Worm (Caenorhabditis elegans): Measurements from ENCODE around the gene oac-38.

DNA sequence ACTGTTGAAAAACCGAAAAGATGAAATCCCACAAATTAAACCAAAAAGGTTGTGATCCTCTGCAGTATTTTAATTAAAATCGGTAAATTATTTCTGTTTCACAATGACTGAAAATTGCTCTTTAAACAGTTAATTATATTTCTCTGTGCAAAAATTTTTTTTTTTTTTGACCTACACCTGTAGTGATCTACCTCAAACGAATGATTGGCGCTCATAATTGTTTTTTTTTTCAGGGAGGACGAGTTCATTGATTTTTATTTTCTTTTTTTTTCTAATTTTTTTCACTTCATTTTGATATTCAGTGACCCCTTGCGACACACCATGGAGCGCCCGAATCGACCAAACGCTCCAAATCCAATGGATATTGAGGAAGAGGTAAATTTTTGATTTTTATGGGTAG lies 43.0 kb upstream of the oac-38 start, which contains the start of gene F02H6.2:
- no peak for TF ChIP-seq snpc-4 (tag; optimal IDR thresholded peaks at IDR 0.05)
- TF ChIP-seq ama-1 (optimal IDR thresholded peaks at IDR 0.05), result no peak
- TF ChIP-seq ZK546.5 (tag; optimal IDR thresholded peaks at IDR 0.05), result no peak
- TF ChIP-seq elt-3 (tag; optimal IDR thresholded peaks at IDR 0.05), result no peak
- TF ChIP-seq nhr-77 (tag; optimal IDR thresholded peaks at IDR 0.05), result no peak
- TF ChIP-seq lin-39 (tag; optimal IDR thresholded peaks at IDR 0.05), result no peak

All from whole organism, L3 larva.